Fruit fly (Drosophila melanogaster) whole organism, embryonic: ENCODE results near the gene dally.

ENCODE experiments used
- Aef1 ChIP-seq: fragments of 200-800 bp; sonication (Bioruptor generic); IDR thresholded peaks from 3 replicates; pipeline ENCODE4 v1.3.6; 2022; ENCODE audit warnings: missing biosample characterization, missing genetic modification characterization
- B-H2 ChIP-seq: fragments of 200-800 bp; sonication (Bioruptor generic); optimal IDR thresholded peaks from 2 replicates; lab custom pipeline; 2018; ENCODE audit warnings: missing biosample characterization, mild to moderate bottlenecking, missing genetic modification characterization
- CG10147 ChIP-seq: fragments of 200-800 bp; sonication (Bioruptor generic); optimal IDR thresholded peaks from 2 replicates; lab custom pipeline; 2019; ENCODE audit warnings: missing biosample characterization, mild to moderate bottlenecking, missing genetic modification characterization, moderate library complexity
- CG10274 ChIP-seq: fragments of 200-800 bp; sonication (Bioruptor generic); optimal IDR thresholded peaks from 3 replicates; lab custom pipeline; 2017; ENCODE audit warnings: missing biosample characterization, mild to moderate bottlenecking, missing genetic modification characterization
- CG10462 ChIP-seq: fragments of 200-800 bp; sonication (Bioruptor generic); optimal IDR thresholded peaks from 2 replicates; lab custom pipeline; 2016; ENCODE audit warnings: missing biosample characterization, missing genetic modification characterization
- CG11093 ChIP-seq: fragments of 200-800 bp; sonication (Bioruptor generic); IDR thresholded peaks from 3 replicates; pipeline ENCODE4 v1.3.6; 2022; ENCODE audit warnings: missing biosample characterization, missing genetic modification characterization
- CG15073 ChIP-seq: fragments of 200-800 bp; sonication (Bioruptor generic); optimal IDR thresholded peaks from 2 replicates; lab custom pipeline; 2016; ENCODE audit warnings: missing biosample characterization, missing genetic modification characterization
- CG17186 ChIP-seq: fragments of 200-800 bp; sonication (Bioruptor generic); optimal IDR thresholded peaks from 3 replicates; lab custom pipeline; 2017; ENCODE audit warnings: missing biosample characterization, missing genetic modification reagents, missing genetic modification characterization
- CG1792 ChIP-seq: fragments of 200-800 bp; sonication (Bioruptor generic); optimal IDR thresholded peaks from 2 replicates; lab custom pipeline; 2016; ENCODE audit warnings: missing biosample characterization, missing genetic modification characterization
- CG2199 ChIP-seq: fragments of 200-800 bp; sonication (Bioruptor generic); IDR thresholded peaks from 3 replicates; pipeline ENCODE4 v1.3.6; 2022; ENCODE audit warnings: missing biosample characterization, missing genetic modification characterization
- CG2889 ChIP-seq: fragments of 200-800 bp; sonication (Bioruptor generic); IDR thresholded peaks from 3 replicates; pipeline ENCODE4 v1.3.6; 2022; ENCODE audit warnings: missing biosample characterization, missing genetic modification characterization
- CG4328 ChIP-seq: fragments of 200-800 bp; sonication (Bioruptor generic); optimal IDR thresholded peaks from 3 replicates; lab custom pipeline; 2017; ENCODE audit warnings: missing biosample characterization, missing genetic modification reagents, missing genetic modification characterization
- CG43689 ChIP-seq: fragments of 200-800 bp; sonication (Bioruptor generic); IDR thresholded peaks from 2 replicates; pipeline ENCODE4 v1.3.6; 2022; ENCODE audit warnings: missing biosample characterization, missing genetic modification characterization
- CG4404 ChIP-seq: fragments of 200-800 bp; sonication (Bioruptor generic); IDR thresholded peaks from 2 replicates; pipeline ENCODE4 v1.3.6; 2022; ENCODE audit warnings: missing biosample characterization, missing genetic modification characterization
- CG4854 ChIP-seq: fragments of 200-800 bp; sonication (Bioruptor generic); optimal IDR thresholded peaks from 2 replicates; lab custom pipeline; 2016; ENCODE audit warnings: missing biosample characterization, missing genetic modification characterization, inconsistent platforms
- CG6689 ChIP-seq: fragments of 200-800 bp; sonication (Bioruptor generic); IDR thresholded peaks from 2 replicates; pipeline ENCODE4 v1.3.6; 2022; ENCODE audit warnings: missing biosample characterization, missing genetic modification characterization
- CG8924 ChIP-seq: fragments of 200-800 bp; optimal IDR thresholded peaks from 3 replicates; lab custom pipeline; 2019; ENCODE audit warnings: missing biosample characterization, mild to moderate bottlenecking, missing genetic modification characterization, moderate library complexity
- Dfd ChIP-seq, 2 experiments: fragments of >200 bp; optimal IDR thresholded peaks; 2 replicates each; lab custom pipeline; 2017; ENCODE audit warnings: missing biosample characterization in 2 of 2, missing genetic modification characterization in 2 of 2
- Ets65A ChIP-seq: fragments of 200-800 bp; sonication (Bioruptor generic); peaks from one replicate; lab custom pipeline; 2016; ENCODE audit warnings: missing biosample characterization, missing genetic modification characterization
- HLH3B ChIP-seq: fragments of 200-800 bp; sonication (Bioruptor generic); IDR thresholded peaks from 2 replicates; pipeline ENCODE4 v1.3.6; 2022; ENCODE audit warnings: missing biosample characterization, missing genetic modification characterization
- HLHmδ ChIP-seq: fragments of 200-800 bp; sonication (Bioruptor generic); optimal IDR thresholded peaks from 2 replicates; lab custom pipeline; 2018; ENCODE audit warnings: missing biosample characterization, mild to moderate bottlenecking, missing genetic modification characterization, moderate library complexity
- Hr39 ChIP-seq: fragments of >200 bp; optimal IDR thresholded peaks from 2 replicates; lab custom pipeline; 2017
- Mrtf ChIP-seq: fragments of 200-800 bp; sonication (Bioruptor generic); IDR thresholded peaks from 3 replicates; pipeline ENCODE4 v1.3.6; 2022; ENCODE audit warnings: missing biosample characterization, missing genetic modification characterization
- NC2α ChIP-seq: fragments of 200-800 bp; sonication (Bioruptor generic); optimal IDR thresholded peaks from 2 replicates; lab custom pipeline; 2016; ENCODE audit warnings: missing biosample characterization, missing genetic modification characterization
- Nf-YA ChIP-seq: fragments of 200-800 bp; sonication (Bioruptor generic); IDR thresholded peaks from 2 replicates; pipeline ENCODE4 v1.3.6; 2022; ENCODE audit warnings: missing biosample characterization, missing genetic modification characterization
- NfI ChIP-seq: fragments of 200-800 bp; sonication (Bioruptor generic); optimal IDR thresholded peaks from 3 replicates; lab custom pipeline; 2018; ENCODE audit warnings: missing biosample characterization, mild to moderate bottlenecking, missing genetic modification characterization, moderate library complexity
- Oli ChIP-seq: fragments of 200-800 bp; sonication (Bioruptor generic); optimal IDR thresholded peaks from 2 replicates; lab custom pipeline; 2018; ENCODE audit warnings: missing biosample characterization, mild to moderate bottlenecking, missing genetic modification characterization, moderate library complexity
- Optix ChIP-seq: fragments of 200-800 bp; sonication (Bioruptor generic); IDR thresholded peaks from 3 replicates; pipeline ENCODE4 v1.3.6; 2022; ENCODE audit warnings: missing biosample characterization, missing genetic modification characterization
- Trl ChIP-seq, 3 experiments: fragments of >200 bp in 2 of 3; fragments of 200-800 bp in 1 of 3; sonication (Bioruptor generic) in 1 of 3; optimal IDR thresholded peaks; 2 replicates in 1 of 3; 3 replicates in 2 of 3; lab custom pipeline; 2016 to 2017; ENCODE audit warnings: missing biosample characterization in 1 of 3, missing genetic modification characterization in 1 of 3
- Usf ChIP-seq: fragments of 200-800 bp; sonication (Bioruptor generic); optimal IDR thresholded peaks from 2 replicates; lab custom pipeline; 2017; ENCODE audit warnings: missing genotype, missing biosample characterization, missing genetic modification characterization
- Xbp1 ChIP-seq: fragments of 200-800 bp; sonication (Bioruptor generic); optimal IDR thresholded peaks from 3 replicates; lab custom pipeline; 2016; ENCODE audit warnings: missing biosample characterization, mild to moderate bottlenecking, missing genetic modification characterization
- Xrp1 ChIP-seq: fragments of 200-800 bp; sonication (Bioruptor generic); IDR thresholded peaks from 2 replicates; pipeline ENCODE4 v1.3.6; 2022; ENCODE audit warnings: missing biosample characterization, missing genetic modification characterization
- aop ChIP-seq: fragments of 200-800 bp; sonication (Bioruptor generic); IDR thresholded peaks from 2 replicates; pipeline ENCODE4 v1.3.6; 2022; ENCODE audit warnings: missing biosample characterization, missing genetic modification characterization
- bbx ChIP-seq: fragments of 200-800 bp; sonication (Bioruptor generic); IDR thresholded peaks from 2 replicates; pipeline ENCODE4 v1.3.6; 2022; ENCODE audit warnings: missing biosample characterization, missing genetic modification characterization; ENCODE audit not compliant: partially characterized antibody
- btn ChIP-seq: fragments of 200-800 bp; sonication (Bioruptor generic); optimal IDR thresholded peaks from 2 replicates; lab custom pipeline; 2016; ENCODE audit warnings: missing biosample characterization, missing genetic modification characterization
- danr ChIP-seq: fragments of 200-800 bp; sonication (Bioruptor generic); IDR thresholded peaks from 2 replicates; pipeline ENCODE4 v1.3.6; 2022; ENCODE audit warnings: missing biosample characterization, missing genetic modification characterization
- dysf ChIP-seq: fragments of 200-800 bp; sonication (Bioruptor generic); IDR thresholded peaks from 3 replicates; pipeline ENCODE4 v1.3.6; 2022; ENCODE audit warnings: missing biosample characterization, missing genetic modification characterization
- grau ChIP-seq: fragments of 200-800 bp; optimal IDR thresholded peaks from 3 replicates; lab custom pipeline; 2019; ENCODE audit warnings: missing biosample characterization, mild to moderate bottlenecking, missing genetic modification characterization, moderate library complexity
- grn ChIP-seq: fragments of 200-800 bp; sonication (Bioruptor generic); optimal IDR thresholded peaks from 3 replicates; lab custom pipeline; 2017; ENCODE audit warnings: missing biosample characterization, missing genetic modification characterization
- her ChIP-seq: fragments of 200-800 bp; sonication (Bioruptor generic); optimal IDR thresholded peaks from 2 replicates; lab custom pipeline; 2016; ENCODE audit warnings: missing biosample characterization, missing genetic modification characterization
- inv ChIP-seq: fragments of 200-800 bp; sonication (Bioruptor generic); IDR thresholded peaks from 2 replicates; pipeline ENCODE4 v1.3.6; 2022; ENCODE audit warnings: missing biosample characterization, missing genetic modification characterization; ENCODE audit not compliant: partially characterized antibody
- knrl ChIP-seq: fragments of 200-800 bp; sonication (Bioruptor generic); IDR thresholded peaks from 3 replicates; pipeline ENCODE4 v1.3.6; 2022; ENCODE audit warnings: missing biosample characterization, missing genetic modification characterization; ENCODE audit not compliant: partially characterized antibody
- oc ChIP-seq: fragments of 200-800 bp; sonication (Bioruptor generic); optimal IDR thresholded peaks from 2 replicates; lab custom pipeline; 2018; ENCODE audit warnings: missing biosample characterization, mild to moderate bottlenecking, missing genetic modification characterization, moderate library complexity
- sens ChIP-seq: fragments of 200-800 bp; sonication (Bioruptor generic); peaks from one replicate; lab custom pipeline; 2016; ENCODE audit warnings: missing biosample characterization, missing genetic modification characterization
- vvl ChIP-seq: fragments of 200-800 bp; sonication (Bioruptor generic); IDR thresholded peaks from 2 replicates; pipeline ENCODE4 v1.3.6; 2022; ENCODE audit warnings: missing biosample characterization, missing genetic modification characterization
- z ChIP-seq: fragments of 200-800 bp; sonication (Bioruptor generic); IDR thresholded peaks from 3 replicates; pipeline ENCODE4 v1.3.6; 2022; ENCODE audit warnings: missing biosample characterization, missing genetic modification characterization
- zfh2 ChIP-seq: fragments of 200-800 bp; sonication (Bioruptor generic); optimal IDR thresholded peaks from 2 replicates; lab custom pipeline; 2016; ENCODE audit warnings: missing biosample characterization, missing genetic modification characterization

Gene dally

DNA sequence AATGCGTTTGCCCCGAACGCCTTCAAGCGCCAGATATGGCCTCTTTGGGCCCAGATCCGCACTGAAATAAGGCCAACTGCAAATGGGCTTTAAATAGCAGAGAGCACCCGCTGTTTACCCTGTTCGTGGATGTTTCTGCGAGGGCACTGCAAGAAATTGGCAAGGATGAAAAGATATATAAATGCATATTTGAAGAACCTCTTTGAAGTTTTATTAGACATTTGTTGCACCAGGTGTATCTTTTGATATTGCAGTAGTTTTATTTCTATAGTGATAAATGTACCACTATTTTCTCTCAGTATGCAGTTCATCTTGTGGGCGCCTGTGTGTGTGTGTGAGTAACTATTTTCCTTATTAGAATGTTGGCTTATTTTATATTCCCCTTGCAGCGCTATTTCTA lies 13.8 kb upstream of the dally start (continued):
- peak; percentile 62; the same call in 1 of the 2 replicates for TF ChIP-seq vvl (GFP tag; lab: Robert Waterston, UW)
- TF ChIP-seq CG2199 (GFP tag; lab: Robert Waterston, UW) = 0 out of 3 replicates have a peak, but pooled peaks have one; percentile 51
- TF ChIP-seq grau (tag; lab: Kevin White, UChicago) = peak; percentile 23
- TF ChIP-seq HLHmδ = no peak
- TF ChIP-seq CG4854 (GFP tag; lab: Kevin White, UChicago) = no peak
- no peak for TF ChIP-seq bbx (GFP tag; lab: Robert Waterston, UW)
- no peak for TF ChIP-seq z (GFP tag; lab: Robert Waterston, UW)
- TF ChIP-seq CG1792 (GFP tag; lab: Kevin White, UChicago) = no peak
- TF ChIP-seq CG4404 (GFP tag; lab: Robert Waterston, UW) = peak; percentile 35; the same call in 1 of the 2 replicates
- TF ChIP-seq B-H2 (GFP tag; lab: Kevin White, UChicago) = no peak
- peak; percentile 34; the same call in 1 of the 3 replicates for TF ChIP-seq CG2889 (GFP tag; lab: Robert Waterston, UW)
- peak; percentile 72 for TF ChIP-seq HLH3B (GFP tag; lab: Robert Waterston, UW)
- TF ChIP-seq btn (GFP tag; lab: Kevin White, UChicago) = no peak
- peak; percentile 46; the same call in 1 of the 2 replicates for TF ChIP-seq CG43689 (GFP tag; lab: Robert Waterston, UW)
- TF ChIP-seq CG10147 (GFP tag; lab: Kevin White, UChicago) = no peak
- no peak for TF ChIP-seq CG17186 (GFP tag; lab: Kevin White, UChicago)
- 0 out of 2 replicates have a peak, but pooled peaks have one; percentile 36 for TF ChIP-seq aop (GFP tag; lab: Robert Waterston, UW)
- TF ChIP-seq NC2α (GFP tag; lab: Kevin White, UChicago) = no peak
- peak; percentile 57; the same call in 2 of the 3 replicates for TF ChIP-seq Optix
- peak; percentile 56; the same call in 2 of the 3 replicates for TF ChIP-seq Aef1 (GFP tag; lab: Robert Waterston, UW)
- TF ChIP-seq Usf (GFP tag; lab: Kevin White, UChicago) = no peak
- peak; percentile 74 for TF ChIP-seq CG6689 (GFP tag; lab: Robert Waterston, UW)
- TF ChIP-seq CG4328 (GFP tag; lab: Kevin White, UChicago) = no peak
- TF ChIP-seq zfh2 (GFP tag; lab: Kevin White, UChicago) = no peak

DNA sequence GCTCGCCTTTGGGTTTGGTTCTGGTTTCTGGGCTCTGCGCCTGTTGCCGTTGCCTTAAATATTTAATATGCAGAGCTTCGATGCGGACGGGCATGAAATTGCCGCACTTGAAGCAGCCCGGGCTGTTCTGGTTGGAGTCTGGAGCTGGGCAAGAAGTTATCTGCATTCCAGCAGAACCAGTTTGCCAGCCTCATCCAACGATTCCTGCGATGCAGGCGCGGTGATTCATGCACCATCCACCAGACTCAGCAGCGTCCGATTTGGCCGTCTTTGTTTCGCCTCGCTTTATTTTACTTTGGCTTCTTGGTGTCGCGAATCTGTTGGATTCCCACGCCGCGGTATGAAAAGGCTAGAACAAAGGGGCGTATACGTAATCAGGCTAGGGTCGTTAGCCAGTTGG lies 7.9 kb upstream of the dally start:
- TF ChIP-seq grn (GFP tag; lab: Kevin White, UChicago) (no peak), Ets65A (GFP tag; lab: Kevin White, UChicago) (peak; percentile 72), CG10462 (GFP tag; lab: Kevin White, UChicago) (no peak), CG15073 (GFP tag; lab: Kevin White, UChicago) (no peak), inv (GFP tag; lab: Robert Waterston, UW) (peak; percentile 16; the same call in 1 of the 2 replicates), Oli (no peak)
- TF ChIP-seq, all 482 proteins: peak for 2

DNA sequence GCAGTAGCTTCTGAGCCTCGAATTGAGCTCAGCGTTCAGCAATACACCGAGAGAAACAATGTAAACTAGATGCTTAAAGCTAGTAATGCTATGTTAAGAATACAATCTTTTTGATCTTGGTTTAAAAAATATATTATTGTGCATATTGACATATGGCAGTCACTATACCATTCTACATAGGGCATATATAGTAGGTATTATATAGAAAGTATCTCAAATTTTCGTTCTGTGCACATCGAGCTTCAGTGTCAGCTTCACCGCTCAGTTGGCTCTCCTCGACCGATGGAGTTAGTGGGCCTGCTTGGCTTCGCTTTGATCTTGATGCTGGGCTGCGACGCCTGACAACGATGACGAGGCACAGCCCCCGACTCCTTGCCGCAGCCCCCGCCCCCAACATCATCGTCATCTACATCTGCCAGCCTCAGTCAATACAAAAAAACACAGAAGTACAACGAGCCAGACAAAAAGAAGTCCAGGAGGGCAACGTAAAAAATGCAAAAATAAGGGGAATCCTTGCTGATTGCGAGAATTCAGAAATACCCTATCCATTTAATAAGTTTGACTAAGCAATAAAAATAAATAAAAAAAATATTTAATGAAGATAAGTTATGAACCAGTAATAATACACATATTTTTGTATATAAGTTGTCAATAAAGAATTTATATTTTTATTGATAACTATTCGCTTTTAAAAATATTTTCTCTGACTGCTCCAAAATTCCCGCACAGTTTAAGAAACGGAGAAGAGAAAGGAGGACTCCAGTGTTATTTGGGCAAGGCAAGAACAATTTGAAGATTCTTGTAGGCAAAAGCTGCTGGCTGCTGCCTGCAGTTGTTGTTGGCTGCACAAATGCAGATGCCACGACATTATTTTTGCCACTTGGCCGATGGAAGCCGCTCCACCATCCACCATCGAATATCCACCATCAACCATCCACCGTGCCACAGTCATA lies 5.3 kb upstream of the dally start:
- TF ChIP-seq oc (tag; lab: Kevin White, UChicago) (no peak), Hr39 (no peak), Xbp1 (GFP tag; lab: Kevin White, UChicago) (no peak), Mrtf (no peak), dysf (GFP tag; lab: Robert Waterston, UW) (no peak), Trl (optimal IDR thresholded peaks at IDR 0.05; lab: Kevin White, UChicago) (no peak), Trl (GFP tag; optimal IDR thresholded peaks at IDR 0.05; lab: Kevin White, UChicago) (no peak), Nf-YA (GFP tag; lab: Robert Waterston, UW) (no peak), sens (GFP tag; lab: Kevin White, UChicago) (peak; percentile 69), Xrp1 (GFP tag; lab: Robert Waterston, UW) (peak; percentile 45; the same call in 1 of the 2 replicates), danr (GFP tag; lab: Robert Waterston, UW) (no peak), CG8924 (tag; lab: Kevin White, UChicago) (no peak), Dfd (GFP tag; optimal IDR thresholded peaks at IDR 0.05; lab: Kevin White, UChicago) (no peak), CG10274 (GFP tag; lab: Kevin White, UChicago) (no peak), NfI (GFP tag; lab: Kevin White, UChicago) (no peak), CG11093 (GFP tag; lab: Robert Waterston, UW) (0 out of 3 replicates have a peak, but pooled peaks have one; percentile 15), her (no peak), knrl (GFP tag; lab: Robert Waterston, UW) (no peak)
